Worm (Caenorhabditis elegans): ENCODE data around the gene rpl-3.

Gene rpl-3

ce11 chrIII:3908205-3908604 is 40.6 kb downstream of the rpl-3 start (continued):
- no peak for TF ChIP-seq skn-1 (tag; optimal IDR thresholded peaks at IDR 0.05)
- TF ChIP-seq rbr-2 (tag; optimal IDR thresholded peaks at IDR 0.05): peak; percentile 14
- TF ChIP-seq zfp-3 (GFP tag; conservative IDR thresholded peaks at IDR 0.05): no peak
- TF ChIP-seq hif-1 (tag; optimal IDR thresholded peaks at IDR 0.05): peak; percentile 45 to 99
- no peak for TF ChIP-seq unc-130 (GFP tag; optimal IDR thresholded peaks at IDR 0.05)
- TF ChIP-seq nhr-25 (tag; optimal IDR thresholded peaks at IDR 0.05; ENCODE audit: borderline replicate concordance, insufficient read depth): no peak
- TF ChIP-seq ceh-82 (tag; optimal IDR thresholded peaks at IDR 0.05): no peak
- TF ChIP-seq nhr-28 (tag; optimal IDR thresholded peaks at IDR 0.05): peak; percentile 98
- TF ChIP-seq unc-39 (tag; optimal IDR thresholded peaks at IDR 0.05): no peak
- no peak for TF ChIP-seq nhr-41 (GFP tag; IDR thresholded peaks at IDR 0.05)
- no peak for TF ChIP-seq Y48G9A.11 (GFP tag; IDR thresholded peaks at IDR 0.05)
- no peak for TF ChIP-seq nhr-48 (tag; optimal IDR thresholded peaks at IDR 0.05)
- TF ChIP-seq mep-1 (tag; optimal IDR thresholded peaks at IDR 0.05): peak; percentile 57
- TF ChIP-seq F26F4.8 (GFP tag; conservative IDR thresholded peaks at IDR 0.05): no peak
- no peak for TF ChIP-seq gei-8 (GFP tag; optimal IDR thresholded peaks at IDR 0.05)
- TF ChIP-seq aha-1 (tag): peak; percentile 100
- TF ChIP-seq daf-16 (GFP tag; optimal IDR thresholded peaks at IDR 0.05): peak in 1 of 2 experiments; percentile 75
- peak; percentile 66 for TF ChIP-seq daf-16 (tag; optimal IDR thresholded peaks at IDR 0.05)
- peak; percentile 68 for TF ChIP-seq nhr-11 (tag; optimal IDR thresholded peaks at IDR 0.05)
- TF ChIP-seq dve-1 (tag; optimal IDR thresholded peaks at IDR 0.05; ENCODE audit: insufficient read depth): peak; percentile 62
- TF ChIP-seq ceh-32 (tag; optimal IDR thresholded peaks at IDR 0.05; ENCODE audit: poor library complexity): no peak
- TF ChIP-seq mdl-1 (tag; optimal IDR thresholded peaks at IDR 0.05): no peak
- TF ChIP-seq Y75B8A.6 (GFP tag; IDR thresholded peaks at IDR 0.05): no peak
- TF ChIP-seq set-16 (GFP tag; IDR thresholded peaks at IDR 0.05): no peak
- 0 out of 2 replicates have a peak, but pooled peaks have one; percentile 13 for TF ChIP-seq arid-1 (GFP tag; conservative IDR thresholded peaks at IDR 0.05)
- TF ChIP-seq cey-2 (tag; optimal IDR thresholded peaks at IDR 0.05; ENCODE audit: borderline replicate concordance, insufficient read depth): no peak
- TF ChIP-seq nhr-42 (GFP tag; IDR thresholded peaks at IDR 0.05): no peak
- peak; percentile 25 for TF ChIP-seq mes-2 (tag; optimal IDR thresholded peaks at IDR 0.05; ENCODE audit: poor library complexity, severe bottlenecking)
- TF ChIP-seq vab-7 (GFP tag; IDR thresholded peaks at IDR 0.05): no peak
- no peak for TF ChIP-seq tag-97 (GFP tag; IDR thresholded peaks at IDR 0.05)
- TF ChIP-seq fos-1 (tag; optimal IDR thresholded peaks at IDR 0.05): no peak
- TF ChIP-seq daf-19 (GFP tag; conservative IDR thresholded peaks at IDR 0.05): no peak

DNA sequence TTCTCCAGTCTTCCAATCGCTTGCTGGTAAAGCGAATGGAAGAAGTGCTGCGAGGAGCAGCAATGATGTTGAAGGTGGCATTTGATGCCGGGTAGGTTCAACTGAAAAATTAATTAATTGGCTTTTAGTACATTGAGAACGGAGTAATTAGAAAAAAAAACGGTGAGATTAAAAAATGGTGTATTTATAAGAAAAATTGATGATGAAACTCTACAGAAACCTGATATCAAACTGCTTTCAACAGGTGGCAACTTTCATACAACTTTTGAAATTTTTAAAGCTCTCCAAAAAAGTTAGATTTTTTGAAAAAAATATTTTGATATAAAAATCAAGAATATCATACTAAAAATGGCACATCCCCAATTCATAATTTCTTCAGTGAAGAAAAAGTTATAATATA is 46.4 kb downstream of the rpl-3 start, which contains the start of gene pat-3:
Gene pat-3 (minus strand): TSS at position 101 of the 400 bp plus-strand sequence.
- no peak for TF ChIP-seq lin-29 (GFP tag; IDR thresholded peaks at IDR 0.05)
- TF ChIP-seq unc-62 (GFP tag; optimal IDR thresholded peaks at IDR 0.05 in 1 of 2): no peak
- TF ChIP-seq unc-62 (tag; optimal IDR thresholded peaks at IDR 0.05): no peak
- no peak for TF ChIP-seq mxl-2 (GFP tag; conservative IDR thresholded peaks at IDR 0.05)
- TF ChIP-seq Y48G9A.11 (GFP tag; IDR thresholded peaks at IDR 0.05): no peak
- no peak for TF ChIP-seq hif-1 (tag; optimal IDR thresholded peaks at IDR 0.05)
- no peak for TF ChIP-seq snpc-4 (tag; optimal IDR thresholded peaks at IDR 0.05)

DNA sequence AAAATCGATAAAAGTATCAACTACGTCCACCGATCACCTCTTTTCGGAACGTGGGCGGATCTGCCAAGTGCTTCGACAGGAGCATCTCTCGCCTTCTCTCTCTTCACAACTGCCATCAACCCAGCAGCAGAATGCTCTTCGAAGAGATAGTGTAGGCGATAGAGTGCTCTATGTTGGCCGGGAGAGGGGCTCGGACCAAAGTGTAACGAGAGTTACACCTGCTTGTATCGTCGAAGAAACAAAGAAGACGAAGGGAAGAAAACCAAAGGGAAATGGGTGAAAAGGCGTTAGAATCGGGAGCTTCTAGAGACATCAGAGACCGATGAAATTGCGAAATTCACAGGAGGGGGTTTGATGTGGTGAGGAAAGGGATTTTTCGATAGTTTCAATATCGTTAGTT is 47.2 kb downstream of the rpl-3 start:
- TF ChIP-seq nhr-28 (tag; optimal IDR thresholded peaks at IDR 0.05) (no peak), daf-12 (tag; optimal IDR thresholded peaks at IDR 0.05) (no peak), ceh-20 (GFP tag; IDR thresholded peaks at IDR 0.05) (no peak), aha-1 (tag) (peak; percentile 82), unc-62 (GFP tag; optimal IDR thresholded peaks at IDR 0.05 in 1 of 2) (peak in 1 of 2 experiments; percentile 89), unc-62 (tag; optimal IDR thresholded peaks at IDR 0.05) (no peak), duxl-1 (tag; optimal IDR thresholded peaks at IDR 0.05; ENCODE audit: poor library complexity) (no peak), set-16 (GFP tag; IDR thresholded peaks at IDR 0.05) (0 out of 2 replicates have a peak, but pooled peaks have one; percentile 26), hlh-11 (tag; optimal IDR thresholded peaks at IDR 0.05) (peak; percentile 20), nhr-11 (tag; optimal IDR thresholded peaks at IDR 0.05) (no peak), zip-2 (tag; optimal IDR thresholded peaks at IDR 0.05) (no peak), arid-1 (GFP tag; conservative IDR thresholded peaks at IDR 0.05) (no peak), pha-4 (GFP tag; IDR thresholded peaks at IDR 0.05) (no peak), pha-4 (tag; optimal IDR thresholded peaks at IDR 0.05) (no peak), zip-11 (GFP tag; IDR thresholded peaks at IDR 0.05) (no peak), ztf-7 (tag; optimal IDR thresholded peaks at IDR 0.05) (no peak), dmd-9 (GFP tag; IDR thresholded peaks at IDR 0.05) (no peak), nhr-111 (GFP tag; optimal IDR thresholded peaks at IDR 0.05) (no peak), nhr-237 (tag; optimal IDR thresholded peaks at IDR 0.05) (no peak), unc-130 (GFP tag; optimal IDR thresholded peaks at IDR 0.05) (no peak), rbr-2 (tag; optimal IDR thresholded peaks at IDR 0.05) (no peak)
